Worm (Caenorhabditis elegans): Measurements from ENCODE around the gene str-228.

ce11 chrV:3480346-3480745, 29.6 kb upstream of the str-228 start, which contains the start of gene srbc-30:
- no peak for TF ChIP-seq nfya-1 (tag; optimal IDR thresholded peaks at IDR 0.05)
- no peak for TF ChIP-seq che-1 (tag; optimal IDR thresholded peaks at IDR 0.05)

Data from whole organism, late embryonic.